Worm (Caenorhabditis elegans) whole organism, mixed stage, embryonic: ENCODE data around the gene srv-27.
A peak's percentile ranks its signal among the peaks of the same experiment; 100 is the strongest.

Experiments used
- M03D4.4 ChIP-seq: sonication (generic microtip); optimal IDR thresholded peaks from 2 replicates; lab custom pipeline; 2017; ENCODE audit warnings: mild to moderate bottlenecking, missing genetic modification characterization, missing compliant biosample characterization
- bed-3 ChIP-seq: fragments of 200-800 bp; sonication (Bioruptor generic); optimal IDR thresholded peaks from 3 replicates; lab custom pipeline; 2018; ENCODE audit warnings: mild to moderate bottlenecking, missing genetic modification characterization, moderate library complexity, missing compliant biosample characterization
- blmp-1 ChIP-seq: fragments of 150-350 bp; optimal IDR thresholded peaks from 2 replicates; lab custom pipeline; 2014; ENCODE audit warnings: missing biosample characterization, missing genetic modification characterization
- ceh-39 ChIP-seq: fragments of 150-350 bp; optimal IDR thresholded peaks from 2 replicates; lab custom pipeline; 2014; ENCODE audit warnings: missing biosample characterization, missing genetic modification characterization
- ceh-43 ChIP-seq: fragments of 200-800 bp; sonication (Bioruptor generic); optimal IDR thresholded peaks from 2 replicates; lab custom pipeline; 2018; ENCODE audit warnings: mild to moderate bottlenecking, missing genetic modification characterization, moderate library complexity, missing compliant biosample characterization
- ceh-83 ChIP-seq: fragments of 200-800 bp; sonication (Bioruptor generic); optimal IDR thresholded peaks from 2 replicates; lab custom pipeline; 2018; ENCODE audit warnings: mild to moderate bottlenecking, missing genetic modification characterization, missing compliant biosample characterization
- ces-1 ChIP-seq: fragments of 150-350 bp; optimal IDR thresholded peaks from 2 replicates; lab custom pipeline; 2014; ENCODE audit warnings: missing biosample characterization, missing genetic modification reagents, missing genetic modification characterization
- cnd-1 ChIP-seq: fragments of 200-800 bp; sonication (Bioruptor generic); optimal IDR thresholded peaks from 2 replicates; lab custom pipeline; 2018; ENCODE audit warnings: mild to moderate bottlenecking, missing genetic modification characterization, missing compliant biosample characterization
- drap-1 ChIP-seq: fragments of 200-800 bp; sonication (Bioruptor generic); optimal IDR thresholded peaks from 3 replicates; lab custom pipeline; 2018; ENCODE audit warnings: mild to moderate bottlenecking, missing genetic modification characterization, missing compliant biosample characterization
- elt-1 ChIP-seq: sonication (generic microtip); optimal IDR thresholded peaks from 2 replicates; lab custom pipeline; 2017; ENCODE audit warnings: missing genetic modification characterization, mild to moderate bottlenecking, missing compliant biosample characterization, antibody characterized with exemption, moderate library complexity, borderline replicate concordance; ENCODE audit not compliant: insufficient read depth
- elt-3 ChIP-seq: fragments of 150-350 bp; optimal IDR thresholded peaks from 2 replicates; lab custom pipeline; 2014; ENCODE audit warnings: missing biosample characterization, missing genetic modification characterization
- flh-1 ChIP-seq: fragments of 200-800 bp; sonication (Bioruptor generic); optimal IDR thresholded peaks from 2 replicates; lab custom pipeline; 2018; ENCODE audit warnings: mild to moderate bottlenecking, missing genetic modification characterization, moderate library complexity, missing compliant biosample characterization
- ham-2 ChIP-seq: fragments of 200-800 bp; sonication (Bioruptor generic); optimal IDR thresholded peaks from 2 replicates; lab custom pipeline; 2018; ENCODE audit warnings: mild to moderate bottlenecking, missing genetic modification characterization, missing compliant biosample characterization
- hlh-1 ChIP-seq: fragments of 150-350 bp; optimal IDR thresholded peaks from 2 replicates; lab custom pipeline; 2014; ENCODE audit warnings: missing biosample characterization, missing genetic modification reagents, missing genetic modification characterization
- lin-13 ChIP-seq: fragments of 150-350 bp; optimal IDR thresholded peaks from 2 replicates; lab custom pipeline; 2014; ENCODE audit warnings: missing biosample characterization, missing genetic modification characterization
- lin-32 ChIP-seq: fragments of 200-800 bp; sonication (Bioruptor generic); optimal IDR thresholded peaks from 2 replicates; lab custom pipeline; 2018; ENCODE audit warnings: mild to moderate bottlenecking, missing genetic modification characterization, missing compliant biosample characterization
- lsy-2 ChIP-seq: fragments of 150-350 bp; optimal IDR thresholded peaks from 2 replicates; lab custom pipeline; 2014; ENCODE audit warnings: missing biosample characterization, missing genetic modification characterization
- mab-5 ChIP-seq: fragments of 150-350 bp; optimal IDR thresholded peaks from 2 replicates; lab custom pipeline; 2014; ENCODE audit warnings: missing biosample characterization, missing genetic modification characterization
- mep-1 ChIP-seq: fragments of 150-350 bp; optimal IDR thresholded peaks from 2 replicates; lab custom pipeline; 2017; ENCODE audit warnings: missing biosample characterization, missing genetic modification reagents, missing genetic modification characterization, inconsistent platforms
- mls-2 ChIP-seq: sonication (generic microtip); optimal IDR thresholded peaks from 2 replicates; lab custom pipeline; 2016; ENCODE audit warnings: mild to moderate bottlenecking, missing genetic modification characterization, moderate library complexity, missing compliant biosample characterization
- nhr-12 ChIP-seq: fragments of 150-350 bp; optimal IDR thresholded peaks from 2 replicates; lab custom pipeline; 2014; ENCODE audit warnings: missing biosample characterization, missing genetic modification characterization
- nhr-2 ChIP-seq: fragments of 150-350 bp; optimal IDR thresholded peaks from 2 replicates; lab custom pipeline; 2014; ENCODE audit warnings: missing biosample characterization, missing genetic modification characterization
- nhr-237 ChIP-seq: fragments of 150-350 bp; optimal IDR thresholded peaks from 2 replicates; lab custom pipeline; 2014; ENCODE audit warnings: missing biosample characterization, missing genetic modification characterization
- nhr-28 ChIP-seq: fragments of 150-350 bp; optimal IDR thresholded peaks from 2 replicates; lab custom pipeline; 2014; ENCODE audit warnings: missing biosample characterization, missing genetic modification characterization
- nhr-76 ChIP-seq: sonication (generic microtip); optimal IDR thresholded peaks from 2 replicates; lab custom pipeline; 2017; ENCODE audit warnings: missing biosample characterization, missing genetic modification characterization
- pha-4 ChIP-seq: fragments of 150-350 bp; optimal IDR thresholded peaks from 2 replicates; lab custom pipeline; 2018; ENCODE audit warnings: missing biosample characterization, missing genetic modification reagents, missing genetic modification characterization
- sem-2 ChIP-seq: fragments of 200-800 bp; sonication (Bioruptor generic); optimal IDR thresholded peaks from 2 replicates; lab custom pipeline; 2018; ENCODE audit warnings: mild to moderate bottlenecking, missing genetic modification characterization, missing compliant biosample characterization
- snpc-4 ChIP-seq: fragments of 150-350 bp; optimal IDR thresholded peaks from 2 replicates; lab custom pipeline; 2014; ENCODE audit warnings: missing biosample characterization, missing genetic modification characterization
- sptf-1 ChIP-seq: sonication (generic microtip); optimal IDR thresholded peaks from 2 replicates; lab custom pipeline; 2017; ENCODE audit warnings: mild to moderate bottlenecking, missing genetic modification characterization, moderate library complexity, missing compliant biosample characterization
- tbx-8 ChIP-seq: fragments of 200-800 bp; sonication (Bioruptor generic); optimal IDR thresholded peaks from 2 replicates; lab custom pipeline; 2018; ENCODE audit warnings: mild to moderate bottlenecking, missing genetic modification characterization, moderate library complexity, missing compliant biosample characterization
- unc-120 ChIP-seq: sonication (generic microtip); optimal IDR thresholded peaks from 2 replicates; lab custom pipeline; 2017; ENCODE audit warnings: missing genetic modification characterization, missing compliant biosample characterization; ENCODE audit not compliant: poor library complexity, severe bottlenecking
- unc-39 ChIP-seq: fragments of 150-350 bp; optimal IDR thresholded peaks from 2 replicates; lab custom pipeline; 2014; ENCODE audit warnings: missing biosample characterization, missing genetic modification characterization
- unc-62 ChIP-seq: fragments of 150-350 bp; optimal IDR thresholded peaks from 2 replicates; lab custom pipeline; 2014; ENCODE audit warnings: missing biosample characterization, missing genetic modification reagents, missing genetic modification characterization
- zip-8 ChIP-seq: fragments of 150-350 bp; optimal IDR thresholded peaks from 2 replicates; lab custom pipeline; 2014; ENCODE audit warnings: missing biosample characterization, missing genetic modification characterization
- ztf-11 ChIP-seq: fragments of 150-350 bp; optimal IDR thresholded peaks from 2 replicates; lab custom pipeline; 2014; ENCODE audit warnings: missing biosample characterization, missing genetic modification characterization

The srv-27 gene

ce11 chrIV:6336748-6337147 lies 38.6 kb upstream of the srv-27 start:
- TF ChIP-seq nhr-28, result no peak
- peak; percentile 15 for TF ChIP-seq cnd-1 (tag; lab: Kevin White, UChicago)
- TF ChIP-seq mep-1 (tag; lab: Kevin White, UChicago), result peak; percentile 20
- TF ChIP-seq zip-8 (tag; lab: Kevin White, UChicago), result peak; percentile 43
- TF ChIP-seq ham-2 (GFP tag; lab: Kevin White, UChicago), result peak; percentile 22
- TF ChIP-seq M03D4.4 (tag; lab: Kevin White, UChicago), result peak; percentile 6
- peak; percentile 70 for TF ChIP-seq pha-4 (tag; lab: Kevin White, UChicago)
- TF ChIP-seq lsy-2 (tag; lab: Kevin White, UChicago), result peak; percentile 39
- no peak for TF ChIP-seq nhr-76
- peak; percentile 4 for TF ChIP-seq blmp-1 (tag; lab: Kevin White, UChicago)
- no peak for TF ChIP-seq nhr-12
- no peak for TF ChIP-seq ceh-43 (GFP tag; lab: Kevin White, UChicago)
- no peak for TF ChIP-seq bed-3 (GFP tag; lab: Kevin White, UChicago)
- TF ChIP-seq elt-3 (tag; lab: Kevin White, UChicago), result peak; percentile 61
- peak; percentile 0 for TF ChIP-seq drap-1 (GFP tag; lab: Kevin White, UChicago)
- TF ChIP-seq sem-2 (GFP tag; lab: Kevin White, UChicago), result no peak
- TF ChIP-seq mab-5 (tag; lab: Kevin White, UChicago), result no peak
- TF ChIP-seq elt-1 (tag; lab: Kevin White, UChicago), result no peak
- TF ChIP-seq ceh-39 (tag; lab: Kevin White, UChicago), result no peak
- TF ChIP-seq lin-13, result peak; percentile 22
- no peak for TF ChIP-seq hlh-1 (tag; lab: Kevin White, UChicago)
- TF ChIP-seq nhr-2, result no peak
- TF ChIP-seq sptf-1 (tag; lab: Kevin White, UChicago), result no peak
- no peak for TF ChIP-seq unc-39
- TF ChIP-seq tbx-8 (GFP tag; lab: Kevin White, UChicago), result no peak
- no peak for TF ChIP-seq lin-32 (GFP tag; lab: Kevin White, UChicago)
- no peak for TF ChIP-seq snpc-4 (tag; lab: Kevin White, UChicago)
- peak; percentile 39 for TF ChIP-seq unc-120
- peak; percentile 78 for TF ChIP-seq unc-62 (GFP tag; lab: Kevin White, UChicago)
- no peak for TF ChIP-seq ztf-11 (tag; lab: Kevin White, UChicago)
- no peak for TF ChIP-seq ceh-83
- peak; percentile 77 for TF ChIP-seq ces-1
- peak; percentile 33 for TF ChIP-seq nhr-237 (tag; lab: Kevin White, UChicago)
- TF ChIP-seq mls-2 (tag; lab: Kevin White, UChicago), result no peak
- no peak for TF ChIP-seq flh-1

ce11 chrIV:6335908-6336307 lies 37.8 kb upstream of the srv-27 start, which contains the start of gene mif-4:
Gene mif-4 (minus strand): TSS chrIV:6335994.
- TF ChIP-seq ceh-43 (GFP tag; lab: Kevin White, UChicago) (no peak), mep-1 (tag; lab: Kevin White, UChicago) (no peak), ces-1 (peak; percentile 9)

- TF ChIP-seq mls-2 (tag; lab: Kevin White, UChicago) (no peak), lin-32 (GFP tag; lab: Kevin White, UChicago) (no peak), blmp-1 (tag; lab: Kevin White, UChicago) (no peak), nhr-12 (no peak)
- TF ChIP-seq, all 35 proteins: peak for 0
Observed at ce11 chrIV:6333915-6334314, 35.8 kb upstream of the srv-27 start, which contains the start of gene blos-2. Gene blos-2 (plus strand): TSS chrIV:6334215.

- TF ChIP-seq ceh-39 (tag; lab: Kevin White, UChicago), result no peak
- no peak for TF ChIP-seq ham-2 (GFP tag; lab: Kevin White, UChicago)
- TF ChIP-seq unc-120, result peak; percentile 12
- TF ChIP-seq unc-62 (GFP tag; lab: Kevin White, UChicago), result peak; percentile 49
- TF ChIP-seq elt-3 (tag; lab: Kevin White, UChicago), result no peak
- no peak for TF ChIP-seq nhr-76
Observed at ce11 chrIV:6330790-6331189, 32.6 kb upstream of the srv-27 start.
